Comparison of ENCODE assay signal across 1 fruit fly cellular context in the genomic region with DNA sequence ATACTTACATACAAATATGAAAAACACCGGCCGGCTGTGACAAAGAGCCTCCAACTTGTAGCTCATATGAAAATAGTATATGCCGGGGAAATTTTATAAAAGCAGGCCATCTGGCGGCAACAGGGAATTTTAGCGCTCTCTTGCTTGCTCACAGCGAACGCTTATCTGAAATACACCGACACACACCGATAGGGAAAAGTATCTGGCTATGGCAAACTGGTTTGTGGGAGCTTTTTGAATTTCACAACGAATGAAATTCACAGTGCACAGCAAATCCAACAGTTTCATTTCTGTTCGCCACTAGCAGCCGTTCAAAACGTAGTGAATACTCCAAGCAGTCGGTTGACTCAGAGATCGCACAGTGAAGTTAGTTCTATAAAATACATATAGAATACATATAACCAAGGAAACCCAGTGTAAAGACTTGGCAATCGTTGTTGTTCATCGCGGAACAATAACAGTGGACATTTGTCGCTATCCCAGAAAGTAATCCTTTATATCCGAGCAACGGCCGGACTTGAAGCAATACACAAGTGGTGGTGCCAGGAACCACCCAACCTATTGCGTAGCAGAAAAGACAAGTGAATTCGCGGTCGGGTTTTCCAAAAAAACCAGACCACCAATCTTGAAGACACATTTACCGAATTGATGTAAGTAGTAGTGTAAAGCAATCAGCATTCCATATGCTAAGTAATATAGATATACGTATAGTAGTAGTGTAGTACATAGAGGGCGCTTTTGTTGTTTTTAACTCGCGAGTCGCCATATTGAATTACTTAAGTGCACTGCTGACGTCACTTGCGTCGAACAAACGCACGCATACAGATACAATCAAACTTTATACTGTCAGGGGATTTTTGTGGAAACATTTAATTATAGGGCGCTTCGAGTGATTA.
A peak's percentile ranks its signal among the peaks of the same experiment; 100 is the strongest.
TF ChIP-seq lines count a peak whose summit lies in the region.

No protein-coding gene starts in this region.

TF ChIP-seq in whole organism, embryonic, 481 proteins besides CTCF, POLR2A, EP300 and RAD21 (continued from another document and continues in another):
- TF ChIP-seq chinmo (GFP tag; IDR thresholded peaks at IDR 0.05; lab: Robert Waterston, UW; ENCODE audit: partially characterized antibody) (peak; percentile 94), stc (GFP tag; IDR thresholded peaks at IDR 0.05; lab: Robert Waterston, UW) (no peak), bigmax (GFP tag; optimal IDR thresholded peaks at IDR 0.05; lab: Kevin White, UChicago) (no peak), tll (GFP tag; optimal IDR thresholded peaks at IDR 0.05; lab: Kevin White, UChicago) (no peak), CG6791 (GFP tag; IDR thresholded peaks at IDR 0.05; lab: Robert Waterston, UW; ENCODE audit: partially characterized antibody) (no peak), trh (GFP tag; optimal IDR thresholded peaks at IDR 0.05; lab: Kevin White, UChicago) (no peak), CG2116 (GFP tag; optimal IDR thresholded peaks at IDR 0.05; lab: Kevin White, UChicago) (peak; percentile 8), CG32767 (GFP tag; IDR thresholded peaks at IDR 0.05; lab: Robert Waterston, UW) (peak; percentile 87; the same call in 1 of the 2 replicates), Deaf1 (tag; optimal IDR thresholded peaks at IDR 0.05; lab: Kevin White, UChicago) (no peak), gsb (GFP tag; IDR thresholded peaks at IDR 0.05; lab: Robert Waterston, UW) (no peak), Pdp1 (GFP tag; optimal IDR thresholded peaks at IDR 0.05; lab: Kevin White, UChicago) (no peak), CG4328 (GFP tag; optimal IDR thresholded peaks at IDR 0.05; lab: Kevin White, UChicago) (no peak), Fer3 (tag; optimal IDR thresholded peaks at IDR 0.05; lab: Kevin White, UChicago) (peak; percentile 46), bcd (GFP tag; optimal IDR thresholded peaks at IDR 0.05; lab: Kevin White, UChicago) (no peak), Hmx (GFP tag; optimal IDR thresholded peaks at IDR 0.05; lab: Kevin White, UChicago) (no peak), mirr (GFP tag; optimal IDR thresholded peaks at IDR 0.05; lab: Kevin White, UChicago) (peak; percentile 49), tna (GFP tag; IDR thresholded peaks at IDR 0.05; lab: Robert Waterston, UW; ENCODE audit: partially characterized antibody) (no peak), slp2 (GFP tag; optimal IDR thresholded peaks at IDR 0.05; lab: Kevin White, UChicago) (no peak), Drgx (GFP tag; IDR thresholded peaks at IDR 0.05; lab: Robert Waterston, UW) (peak; percentile 16; the same call in 1 of the 2 replicates), CG1233 (GFP tag; optimal IDR thresholded peaks at IDR 0.05; lab: Kevin White, UChicago) (peak; percentile 12), sens (GFP tag; lab: Kevin White, UChicago) (peak; percentile 63), Atf-2 (GFP tag; optimal IDR thresholded peaks at IDR 0.05; lab: Kevin White, UChicago) (no peak), Stat92E (GFP tag; optimal IDR thresholded peaks at IDR 0.05; lab: Kevin White, UChicago) (no peak), wdn (GFP tag; IDR thresholded peaks at IDR 0.05; lab: Robert Waterston, UW) (peak; percentile 37; the same call in 1 of the 2 replicates), CG16779 (GFP tag; IDR thresholded peaks at IDR 0.05; lab: Robert Waterston, UW) (no peak), CG13624 (GFP tag; optimal IDR thresholded peaks at IDR 0.05; lab: Kevin White, UChicago) (peak; percentile 43), Rfx (GFP tag; IDR thresholded peaks at IDR 0.05; lab: Robert Waterston, UW) (peak; percentile 19; the same call in 1 of the 2 replicates), sna (GFP tag; IDR thresholded peaks at IDR 0.05; lab: Robert Waterston, UW; ENCODE audit: partially characterized antibody) (no peak), grau (tag; optimal IDR thresholded peaks at IDR 0.05; lab: Kevin White, UChicago) (peak; percentile 28), dimm (GFP tag; IDR thresholded peaks at IDR 0.05; lab: Robert Waterston, UW) (no peak), Eip74EF (GFP tag; optimal IDR thresholded peaks at IDR 0.05; lab: Kevin White, UChicago) (no peak), Hand (GFP tag; optimal IDR thresholded peaks at IDR 0.05; lab: Kevin White, UChicago) (peak; percentile 7), BtbVII (GFP tag; optimal IDR thresholded peaks at IDR 0.05; lab: Kevin White, UChicago) (peak; percentile 26), pzg (GFP tag; optimal IDR thresholded peaks at IDR 0.05; lab: Kevin White, UChicago) (no peak), knrl (GFP tag; IDR thresholded peaks at IDR 0.05; lab: Robert Waterston, UW; ENCODE audit: partially characterized antibody) (peak; percentile 16; the same call in 1 of the 3 replicates), cwo (GFP tag; optimal IDR thresholded peaks at IDR 0.05; lab: Kevin White, UChicago) (peak; percentile 38), zf30C (GFP tag; optimal IDR thresholded peaks at IDR 0.05; lab: Kevin White, UChicago) (no peak), Opbp (GFP tag; IDR thresholded peaks at IDR 0.05; lab: Robert Waterston, UW; ENCODE audit: partially characterized antibody) (no peak), CG9437 (GFP tag; optimal IDR thresholded peaks at IDR 0.05; lab: Kevin White, UChicago) (no peak), CG8924 (tag; optimal IDR thresholded peaks at IDR 0.05; lab: Kevin White, UChicago) (peak; percentile 23), pros (GFP tag; optimal IDR thresholded peaks at IDR 0.05; lab: Kevin White, UChicago) (no peak), Nf-YC (tag; optimal IDR thresholded peaks at IDR 0.05; lab: Kevin White, UChicago) (peak; percentile 26), CG13894 (tag; optimal IDR thresholded peaks at IDR 0.05; lab: Kevin White, UChicago) (peak; percentile 61), aop (GFP tag; IDR thresholded peaks at IDR 0.05; lab: Robert Waterston, UW) (no peak), Dek (tag; optimal IDR thresholded peaks at IDR 0.05; lab: Kevin White, UChicago) (no peak), CG11504 (tag; optimal IDR thresholded peaks at IDR 0.05; lab: Kevin White, UChicago) (peak; percentile 58), Sox102F (GFP tag; optimal IDR thresholded peaks at IDR 0.05; lab: Kevin White, UChicago) (no peak), CG2678 (tag; optimal IDR thresholded peaks at IDR 0.05; lab: Kevin White, UChicago) (peak; percentile 11), gro (GFP tag; optimal IDR thresholded peaks at IDR 0.05; lab: Kevin White, UChicago) (no peak), sr (GFP tag; IDR thresholded peaks at IDR 0.05; lab: Robert Waterston, UW) (0 out of 3 replicates have a peak, but pooled peaks have one; percentile 25), CG6854 (GFP tag; optimal IDR thresholded peaks at IDR 0.05; lab: Kevin White, UChicago) (peak; percentile 46), amos (GFP tag; IDR thresholded peaks at IDR 0.05; lab: Robert Waterston, UW; ENCODE audit: partially characterized antibody) (peak; percentile 10; the same call in 1 of the 2 replicates), ci (GFP tag; IDR thresholded peaks at IDR 0.05; lab: Robert Waterston, UW) (peak; percentile 70; the same call in 1 of the 3 replicates), CG12769 (tag; optimal IDR thresholded peaks at IDR 0.05; lab: Kevin White, UChicago) (peak; percentile 61), bsh (GFP tag; optimal IDR thresholded peaks at IDR 0.05; lab: Kevin White, UChicago) (no peak), CG31224 (GFP tag; IDR thresholded peaks at IDR 0.05; lab: Robert Waterston, UW) (peak; percentile 89), CG34224 (GFP tag; IDR thresholded peaks at IDR 0.05; lab: Robert Waterston, UW; ENCODE audit: partially characterized antibody) (peak; percentile 53; the same call in 2 of the 3 replicates), Myb (GFP tag; optimal IDR thresholded peaks at IDR 0.05; lab: Kevin White, UChicago) (peak; percentile 14), btn (GFP tag; optimal IDR thresholded peaks at IDR 0.05; lab: Kevin White, UChicago) (no peak), CG8290 (GFP tag; optimal IDR thresholded peaks at IDR 0.05; lab: Kevin White, UChicago) (peak; percentile 94), CG8290 (tag; optimal IDR thresholded peaks at IDR 0.05; lab: Kevin White, UChicago) (peak in 1 of 2 experiments; percentile 77), CG2712 (tag; optimal IDR thresholded peaks at IDR 0.05; lab: Kevin White, UChicago) (peak; percentile 20), unc-4 (GFP tag; IDR thresholded peaks at IDR 0.05; lab: Robert Waterston, UW; ENCODE audit: partially characterized antibody) (0 out of 2 replicates have a peak, but pooled peaks have one; percentile 16), chm (GFP tag; IDR thresholded peaks at IDR 0.05; lab: Robert Waterston, UW) (no peak; the same call in 1 of the 2 replicates), CG7839 (tag; optimal IDR thresholded peaks at IDR 0.05; lab: Kevin White, UChicago) (peak; percentile 23), bbx (GFP tag; IDR thresholded peaks at IDR 0.05; lab: Robert Waterston, UW; ENCODE audit: partially characterized antibody) (peak; percentile 60; the same call in 1 of the 2 replicates), D19B (GFP tag; optimal IDR thresholded peaks at IDR 0.05; lab: Kevin White, UChicago) (no peak), CG34376 (GFP tag; optimal IDR thresholded peaks at IDR 0.05; lab: Kevin White, UChicago) (peak; percentile 88), cas (GFP tag; IDR thresholded peaks at IDR 0.05; lab: Robert Waterston, UW) (no peak), HmgZ (tag; optimal IDR thresholded peaks at IDR 0.05; lab: Kevin White, UChicago) (peak; percentile 53), CG5245 (GFP tag; optimal IDR thresholded peaks at IDR 0.05; lab: Kevin White, UChicago) (no peak), sim (GFP tag; IDR thresholded peaks at IDR 0.05; lab: Robert Waterston, UW) (0 out of 2 replicates have a peak, but pooled peaks have one; percentile 30), CG2875 (GFP tag; optimal IDR thresholded peaks at IDR 0.05; lab: Kevin White, UChicago) (no peak), CG34422 (GFP tag; IDR thresholded peaks at IDR 0.05; lab: Robert Waterston, UW) (peak; percentile 65; the same call in 1 of the 3 replicates), trem (tag; optimal IDR thresholded peaks at IDR 0.05; lab: Kevin White, UChicago) (no peak), CG4854 (GFP tag; optimal IDR thresholded peaks at IDR 0.05; lab: Kevin White, UChicago) (no peak), CG4282 (GFP tag; optimal IDR thresholded peaks at IDR 0.05; lab: Kevin White, UChicago) (no peak), Meics (GFP tag; optimal IDR thresholded peaks at IDR 0.05; lab: Kevin White, UChicago) (peak; percentile 2), en (GFP tag; optimal IDR thresholded peaks at IDR 0.05; lab: Kevin White, UChicago) (no peak), D (optimal IDR thresholded peaks at IDR 0.05; lab: Kevin White, UChicago) (no peak), D (GFP tag; optimal IDR thresholded peaks at IDR 0.05; lab: Kevin White, UChicago) (no peak), CG11560 (tag; IDR thresholded peaks at IDR 0.05; lab: Robert Waterston, UW) (no peak), HHEX (GFP tag; optimal IDR thresholded peaks at IDR 0.05; lab: Kevin White, UChicago) (peak; percentile 14), HLHmδ (GFP tag; optimal IDR thresholded peaks at IDR 0.05; lab: Kevin White, UChicago) (no peak), CG12236 (GFP tag; optimal IDR thresholded peaks at IDR 0.05; lab: Kevin White, UChicago) (no peak), eve (GFP tag; optimal IDR thresholded peaks at IDR 0.05; lab: Kevin White, UChicago) (peak in 1 of 2 experiments; percentile 17), CG33213 (GFP tag; optimal IDR thresholded peaks at IDR 0.05; lab: Kevin White, UChicago) (peak; percentile 35), CG10274 (GFP tag; optimal IDR thresholded peaks at IDR 0.05; lab: Kevin White, UChicago) (no peak), CG13296 (GFP tag; optimal IDR thresholded peaks at IDR 0.05; lab: Kevin White, UChicago) (peak; percentile 34), PHDP (tag; optimal IDR thresholded peaks at IDR 0.05; lab: Kevin White, UChicago) (no peak), CkIIα-i1 (GFP tag; IDR thresholded peaks at IDR 0.05; lab: Robert Waterston, UW) (no peak), CG32772 (GFP tag; IDR thresholded peaks at IDR 0.05; lab: Robert Waterston, UW) (no peak), E2f2 (GFP tag; IDR thresholded peaks at IDR 0.05; lab: Robert Waterston, UW) (0 out of 2 replicates have a peak, but pooled peaks have one; percentile 24), Trl (optimal IDR thresholded peaks at IDR 0.05; lab: Kevin White, UChicago) (peak; percentile 47 to 61), Trl (GFP tag; optimal IDR thresholded peaks at IDR 0.05; lab: Kevin White, UChicago) (peak; percentile 7), CG17361 (GFP tag; IDR thresholded peaks at IDR 0.05; lab: Robert Waterston, UW) (0 out of 3 replicates have a peak, but pooled peaks have one; percentile 21), CG15269 (tag; optimal IDR thresholded peaks at IDR 0.05; lab: Kevin White, UChicago) (peak; percentile 16), NFAT (GFP tag; IDR thresholded peaks at IDR 0.05; lab: Robert Waterston, UW) (peak; percentile 41; the same call in 1 of the 2 replicates), so (GFP tag; IDR thresholded peaks at IDR 0.05; lab: Robert Waterston, UW) (peak; percentile 35; the same call in 2 of the 3 replicates), mam (GFP tag; optimal IDR thresholded peaks at IDR 0.05; lab: Kevin White, UChicago) (no peak), Mrtf (GFP tag; IDR thresholded peaks at IDR 0.05; lab: Robert Waterston, UW) (no peak), H15 (GFP tag; IDR thresholded peaks at IDR 0.05; lab: Robert Waterston, UW) (no peak), hkb (optimal IDR thresholded peaks at IDR 0.05; lab: Kevin White, UChicago) (no peak), hkb (GFP tag; IDR thresholded peaks at IDR 0.05; lab: Robert Waterston, UW) (peak; percentile 21; the same call in 1 of the 2 replicates), CG1603 (tag; optimal IDR thresholded peaks at IDR 0.05; lab: Kevin White, UChicago) (no peak), pan (optimal IDR thresholded peaks at IDR 0.05; lab: Kevin White, UChicago) (no peak), pan (GFP tag; optimal IDR thresholded peaks at IDR 0.05 in 1 of 2, IDR thresholded peaks at IDR 0.05 in 1 of 2) (no peak), CG8765 (GFP tag; IDR thresholded peaks at IDR 0.05; lab: Robert Waterston, UW) (no peak), cg (GFP tag; optimal IDR thresholded peaks at IDR 0.05; lab: Kevin White, UChicago) (peak; percentile 77), lbe (GFP tag; optimal IDR thresholded peaks at IDR 0.05; lab: Kevin White, UChicago) (peak; percentile 32), row (GFP tag; IDR thresholded peaks at IDR 0.05; lab: Robert Waterston, UW) (peak; percentile 11; the same call in 1 of the 3 replicates), lilli (GFP tag; optimal IDR thresholded peaks at IDR 0.05; lab: Kevin White, UChicago) (peak; percentile 80), CG12299 (tag; optimal IDR thresholded peaks at IDR 0.05; lab: Kevin White, UChicago) (no peak), CG18011 (GFP tag; optimal IDR thresholded peaks at IDR 0.05; lab: Kevin White, UChicago) (no peak), Hsf (GFP tag; optimal IDR thresholded peaks at IDR 0.05; lab: Kevin White, UChicago) (no peak), CG14441 (GFP tag; IDR thresholded peaks at IDR 0.05; lab: Robert Waterston, UW) (peak; percentile 27; the same call in 1 of the 2 replicates), ranshi (GFP tag; IDR thresholded peaks at IDR 0.05; lab: Robert Waterston, UW) (peak; percentile 17; the same call in 1 of the 2 replicates)
